Fruit fly (Drosophila melanogaster) whole organism, adult: ENCODE results near the gene CG7739.

ENCODE experiments used
- CG12768 ChIP-seq: fragments of 200-800 bp; sonication (Bioruptor generic); optimal IDR thresholded peaks from 2 replicates; lab custom pipeline; 2017; ENCODE audit warnings: missing biosample characterization, missing genetic modification characterization, mild to moderate bottlenecking, moderate library complexity, missing genetic modification reagents
- CG33017 ChIP-seq: fragments of 200-800 bp; sonication (Bioruptor generic); optimal IDR thresholded peaks from 2 replicates; lab custom pipeline; 2018; ENCODE audit warnings: missing biosample characterization, mild to moderate bottlenecking, missing genetic modification characterization, moderate library complexity
- CG5204 ChIP-seq: fragments of 200-800 bp; sonication (Bioruptor generic); optimal IDR thresholded peaks from 2 replicates; lab custom pipeline; 2016; ENCODE audit warnings: missing biosample characterization, missing genetic modification characterization
- CG7101 ChIP-seq: fragments of 200-800 bp; sonication (Bioruptor generic); optimal IDR thresholded peaks from 2 replicates; lab custom pipeline; 2018; ENCODE audit warnings: missing biosample characterization, mild to moderate bottlenecking, missing genetic modification characterization, moderate library complexity
- Crg-1 ChIP-seq: fragments of 200-800 bp; sonication (Bioruptor generic); optimal IDR thresholded peaks from 2 replicates; lab custom pipeline; 2016; ENCODE audit warnings: missing biosample characterization, missing genetic modification characterization
- Hr96 ChIP-seq: fragments of 200-800 bp; sonication (Bioruptor generic); optimal IDR thresholded peaks from 2 replicates; lab custom pipeline; 2016; ENCODE audit warnings: missing biosample characterization, missing genetic modification characterization
- cnc ChIP-seq, 2 experiments: fragments of >200 bp; optimal IDR thresholded peaks; 2 replicates each; lab custom pipeline; 2017
- kay ChIP-seq: fragments of 200-800 bp; sonication (Bioruptor generic); peaks from one replicate; lab custom pipeline; 2016; ENCODE audit warnings: missing biosample characterization, missing genetic modification characterization, borderline replicate concordance
- pad ChIP-seq: fragments of 200-800 bp; sonication (Bioruptor generic); optimal IDR thresholded peaks from 3 replicates; lab custom pipeline; 2017; ENCODE audit warnings: missing biosample characterization, missing genetic modification characterization, mild to moderate bottlenecking, moderate library complexity, missing genetic modification reagents
- tj ChIP-seq: fragments of 200-800 bp; sonication (Bioruptor generic); optimal IDR thresholded peaks from 3 replicates; lab custom pipeline; 2017; ENCODE audit warnings: missing biosample characterization, mild to moderate bottlenecking, missing genetic modification characterization, moderate library complexity
- toe ChIP-seq: fragments of 200-800 bp; sonication (Bioruptor generic); optimal IDR thresholded peaks from 2 replicates; lab custom pipeline; 2016; ENCODE audit warnings: missing biosample characterization, missing genetic modification characterization

dm6 chr3L:15599190-15599589, 36.3 kb upstream of the CG7739 start:
- TF ChIP-seq CG12768 (GFP tag; lab: Kevin White, UChicago) (no peak), kay (GFP tag; lab: Kevin White, UChicago) (no peak), CG33017 (tag; lab: Kevin White, UChicago) (no peak), CG5204 (GFP tag; lab: Kevin White, UChicago) (no peak), tj (GFP tag; lab: Kevin White, UChicago) (no peak), pad (GFP tag; lab: Kevin White, UChicago) (no peak), CG7101 (tag; lab: Kevin White, UChicago) (no peak), Crg-1 (no peak), Hr96 (GFP tag; lab: Kevin White, UChicago) (no peak), toe (GFP tag; lab: Kevin White, UChicago) (no peak), cnc (optimal IDR thresholded peaks at IDR 0.05; lab: Kevin White, UChicago) (no peak)
